Fruit fly (Drosophila melanogaster): ENCODE measurements around the gene CG14062.

The CG14062 gene

dm6 chr3R:28674788-28675187 lies 32.1 kb upstream of the CG14062 start, which contains the start of gene snu (continued):
- TF ChIP-seq CG6163 (GFP tag; IDR thresholded peaks at IDR 0.05) (0 out of 3 replicates have a peak, but pooled peaks have one; percentile 28), CG7368 (GFP tag; optimal IDR thresholded peaks at IDR 0.05) (no peak), Eip78C (GFP tag) (peak; percentile 33), cyc (GFP tag; optimal IDR thresholded peaks at IDR 0.05) (no peak), CG11294 (GFP tag; IDR thresholded peaks at IDR 0.05) (no peak)

dm6 chr3R:28672134-28672533 lies 29.4 kb upstream of the CG14062 start:
- TF ChIP-seq CG9139 (GFP tag; optimal IDR thresholded peaks at IDR 0.05): no peak
- no peak for TF ChIP-seq CG16779 (tag; optimal IDR thresholded peaks at IDR 0.05)
- TF ChIP-seq Sox15 (GFP tag; optimal IDR thresholded peaks at IDR 0.05): peak; percentile 55
- no peak for TF ChIP-seq fd85E (GFP tag; optimal IDR thresholded peaks at IDR 0.05)
- TF ChIP-seq Lpt (GFP tag; optimal IDR thresholded peaks at IDR 0.05): no peak
- peak; percentile 47 for TF ChIP-seq topi (GFP tag; optimal IDR thresholded peaks at IDR 0.05)
- TF ChIP-seq CG8319 (GFP tag; optimal IDR thresholded peaks at IDR 0.05): peak; percentile 26
- peak; percentile 82 for TF ChIP-seq lz (GFP tag; optimal IDR thresholded peaks at IDR 0.05)
- TF ChIP-seq Blimp-1 (GFP tag; optimal IDR thresholded peaks at IDR 0.05): peak; percentile 18
- peak in 1 of 2 experiments; percentile 5 for TF ChIP-seq ss (GFP tag; optimal IDR thresholded peaks at IDR 0.05)
- TF ChIP-seq cyc (GFP tag; optimal IDR thresholded peaks at IDR 0.05): peak; percentile 87
- peak; percentile 51 for TF ChIP-seq CG1621 (tag; optimal IDR thresholded peaks at IDR 0.05)
- TF ChIP-seq CG6163 (GFP tag; IDR thresholded peaks at IDR 0.05): peak; percentile 54; the same call in 2 of the 3 replicates
- peak; percentile 35 for TF ChIP-seq Ets96B (tag; optimal IDR thresholded peaks at IDR 0.05)
- peak; percentile 88 for TF ChIP-seq CG31627 (GFP tag; optimal IDR thresholded peaks at IDR 0.05)
- TF ChIP-seq spab (GFP tag; optimal IDR thresholded peaks at IDR 0.05): no peak
- TF ChIP-seq Hr38 (GFP tag; optimal IDR thresholded peaks at IDR 0.05): no peak
- TF ChIP-seq CG11762 (GFP tag; optimal IDR thresholded peaks at IDR 0.05; ENCODE audit: insufficient read depth): peak; percentile 44
- peak in 1 of 2 experiments; percentile 78 for TF ChIP-seq salr (GFP tag; optimal IDR thresholded peaks at IDR 0.05)
- no peak for TF ChIP-seq CG15336 (GFP tag; IDR thresholded peaks at IDR 0.05)
- TF ChIP-seq CG10631 (GFP tag; optimal IDR thresholded peaks at IDR 0.05): peak; percentile 18
- TF ChIP-seq CG3032 (tag; optimal IDR thresholded peaks at IDR 0.05): peak; percentile 54
- TF ChIP-seq CG10669 (GFP tag; optimal IDR thresholded peaks at IDR 0.05): peak; percentile 64
- TF ChIP-seq pdm3 (GFP tag; optimal IDR thresholded peaks at IDR 0.05): peak; percentile 82
- TF ChIP-seq Met (GFP tag; optimal IDR thresholded peaks at IDR 0.05): peak; percentile 64
- no peak for TF ChIP-seq fd59A (GFP tag; optimal IDR thresholded peaks at IDR 0.05)
- TF ChIP-seq Smox (GFP tag; optimal IDR thresholded peaks at IDR 0.05): peak; percentile 45
- no peak for TF ChIP-seq fkh (GFP tag; optimal IDR thresholded peaks at IDR 0.05)
- peak; percentile 50 for TF ChIP-seq vri (GFP tag; optimal IDR thresholded peaks at IDR 0.05)
- TF ChIP-seq net (GFP tag; optimal IDR thresholded peaks at IDR 0.05): peak; percentile 67
- peak; percentile 72 for TF ChIP-seq svp (GFP tag)
- TF ChIP-seq Gug (GFP tag; IDR thresholded peaks at IDR 0.05): 0 out of 2 replicates have a peak, but pooled peaks have one; percentile 20
- peak; percentile 49 for TF ChIP-seq Eip75B (GFP tag; optimal IDR thresholded peaks at IDR 0.05)
- TF ChIP-seq Sox102F (GFP tag; optimal IDR thresholded peaks at IDR 0.05): peak; percentile 48
- TF ChIP-seq OdsH (GFP tag; optimal IDR thresholded peaks at IDR 0.05): peak; percentile 66
- peak; percentile 19; the same call in 1 of the 3 replicates for TF ChIP-seq CG8119 (GFP tag; IDR thresholded peaks at IDR 0.05)
- TF ChIP-seq CG6808 (GFP tag; optimal IDR thresholded peaks at IDR 0.05): peak; percentile 39
- peak; percentile 85 for TF ChIP-seq Sox14 (GFP tag; optimal IDR thresholded peaks at IDR 0.05)
- TF ChIP-seq CG34406 (GFP tag; optimal IDR thresholded peaks at IDR 0.05): no peak
- TF ChIP-seq CG8632 (GFP tag; optimal IDR thresholded peaks at IDR 0.05): no peak
- peak; percentile 85 for TF ChIP-seq Hr39 (GFP tag; optimal IDR thresholded peaks at IDR 0.05)
- no peak for TF ChIP-seq CG6276 (GFP tag; optimal IDR thresholded peaks at IDR 0.05)
- TF ChIP-seq CG6792 (GFP tag; optimal IDR thresholded peaks at IDR 0.05): peak; percentile 57
- TF ChIP-seq Eip78C (GFP tag): peak; percentile 89
- peak; percentile 40 for TF ChIP-seq Ets21C (GFP tag; optimal IDR thresholded peaks at IDR 0.05)
- peak; percentile 77 for TF ChIP-seq esn (GFP tag; optimal IDR thresholded peaks at IDR 0.05)
- TF ChIP-seq Eip93F (GFP tag; optimal IDR thresholded peaks at IDR 0.05): no peak
- TF ChIP-seq CG6854 (GFP tag; optimal IDR thresholded peaks at IDR 0.05): no peak

All from whole organism, prepupa.